Worm (Caenorhabditis elegans) whole organism, L1 larva: ENCODE results near the gene kel-3.
"Not testable (repeated sequence)": the region's sequence is repeated elsewhere in the genome, so short reads cannot be mapped to it uniquely, and the experiment has no call there.

Experiments
- blmp-1 ChIP-seq: fragments of 150-350 bp; optimal IDR thresholded peaks from 2 replicates; lab custom pipeline; 2014; ENCODE audit warnings: missing biosample characterization, missing genetic modification characterization
- lsy-2 ChIP-seq, 2 experiments: fragments of 150-350 bp; optimal IDR thresholded peaks; 2 replicates each; lab custom pipeline; 2014; ENCODE audit warnings: missing biosample characterization in 2 of 2, missing genetic modification characterization in 2 of 2
- nhr-76 ChIP-seq: sonication (generic microtip); optimal IDR thresholded peaks from 2 replicates; lab custom pipeline; 2017; ENCODE audit warnings: missing biosample characterization, missing genetic modification characterization
- pqm-1 ChIP-seq: sonication (generic microtip); optimal IDR thresholded peaks from 3 replicates; lab custom pipeline; 2017; ENCODE audit warnings: missing biosample characterization, missing genetic modification characterization

ce11 chrIII:13498899-13499298 is 34.3 kb downstream of the kel-3 start, which contains the start of gene T28A8.6:
- TF ChIP-seq pqm-1 (tag; lab: Kevin White, UChicago); lsy-2 (tag; optimal IDR thresholded peaks at IDR 0.05; lab: Kevin White, UChicago); nhr-76; blmp-1 (tag; lab: Kevin White, UChicago): not testable (repeated sequence)
